Fruit fly (Drosophila melanogaster) whole organism, wandering third instar larva: Measurements from ENCODE around the gene CG14075.

Source experiments
- CG32264 ChIP-seq: fragments of 200-800 bp; sonication (Bioruptor generic); optimal IDR thresholded peaks from 2 replicates; lab custom pipeline; 2016; ENCODE audit warnings: missing biosample characterization, missing genetic modification characterization
- CG9705 ChIP-seq: fragments of 200-800 bp; sonication (Bioruptor generic); optimal IDR thresholded peaks from 2 replicates; lab custom pipeline; 2018; ENCODE audit warnings: missing biosample characterization, mild to moderate bottlenecking, missing genetic modification characterization
- CrebA ChIP-seq: fragments of 200-800 bp; sonication (Bioruptor generic); optimal IDR thresholded peaks from 2 replicates; lab custom pipeline; 2016; ENCODE audit warnings: missing biosample characterization, mild to moderate bottlenecking, missing genetic modification characterization, borderline replicate concordance
- Dfd ChIP-seq: fragments of >200 bp; optimal IDR thresholded peaks from 2 replicates; lab custom pipeline; 2017; ENCODE audit warnings: missing biosample characterization, missing genetic modification characterization
- Dif ChIP-seq: fragments of 200-275, 200-300 bp; sonication (Bioruptor generic); optimal IDR thresholded peaks from 2 replicates; lab custom pipeline; 2018; ENCODE audit warnings: missing biosample characterization, missing genetic modification characterization; ENCODE audit not compliant: partially characterized antibody
- GATAd ChIP-seq: sonication (Bioruptor generic); optimal IDR thresholded peaks from 2 replicates; lab custom pipeline; 2016; ENCODE audit warnings: missing biosample characterization, missing genetic modification characterization
- HLH106 ChIP-seq: fragments of 200-800 bp; optimal IDR thresholded peaks from 3 replicates; lab custom pipeline; 2019; ENCODE audit warnings: missing biosample characterization, mild to moderate bottlenecking, missing genetic modification characterization, moderate library complexity
- Hnf4 ChIP-seq: fragments of 200-800 bp; sonication (Bioruptor generic); optimal IDR thresholded peaks from 2 replicates; lab custom pipeline; 2016; ENCODE audit warnings: missing biosample characterization, mild to moderate bottlenecking, missing genetic modification characterization
- Jra ChIP-seq: sonication (Bioruptor generic); optimal IDR thresholded peaks from 2 replicates; lab custom pipeline; 2016; ENCODE audit warnings: missing biosample characterization, missing genetic modification characterization
- Mio ChIP-seq: sonication (Bioruptor generic); optimal IDR thresholded peaks from 2 replicates; lab custom pipeline; 2016; ENCODE audit warnings: missing biosample characterization, missing genetic modification characterization
- Myc ChIP-seq: fragments of >200 bp; optimal IDR thresholded peaks from 2 replicates; lab custom pipeline; 2017
- N ChIP-seq: fragments of >200 bp; optimal IDR thresholded peaks from 2 replicates; lab custom pipeline; 2018; ENCODE audit warnings: missing biosample characterization, missing external identifiers, missing genetic modification characterization
- OdsH ChIP-seq: fragments of 200-800 bp; sonication (Bioruptor generic); optimal IDR thresholded peaks from 2 replicates; lab custom pipeline; 2016; ENCODE audit warnings: missing biosample characterization, mild to moderate bottlenecking, missing genetic modification characterization
- Rel ChIP-seq, 2 experiments: fragments of 200-800 bp; sonication (Bioruptor generic) in 1 of 2; optimal IDR thresholded peaks; 2 replicates in 1 of 2; 3 replicates in 1 of 2; lab custom pipeline; 2016 to 2019; ENCODE audit warnings: mild to moderate bottlenecking in 2 of 2, missing biosample characterization in 2 of 2, missing genetic modification characterization in 2 of 2, moderate library complexity in 1 of 2
- Sp1 ChIP-seq: fragments of 200-800 bp; sonication (Bioruptor generic); optimal IDR thresholded peaks from 3 replicates; lab custom pipeline; 2019; ENCODE audit warnings: missing biosample characterization, mild to moderate bottlenecking, missing genetic modification characterization, moderate library complexity
- br ChIP-seq: fragments of 200-800 bp; sonication (Bioruptor generic); optimal IDR thresholded peaks from 2 replicates; lab custom pipeline; 2016; ENCODE audit warnings: missing biosample characterization, missing genetic modification characterization
- brk ChIP-seq: fragments of 200-800 bp; sonication (Bioruptor generic); optimal IDR thresholded peaks from 2 replicates; lab custom pipeline; 2016; ENCODE audit warnings: missing biosample characterization, mild to moderate bottlenecking, missing genetic modification characterization
- dmrt93B ChIP-seq: fragments of 200-800 bp; sonication (Bioruptor generic); optimal IDR thresholded peaks from 2 replicates; lab custom pipeline; 2018; ENCODE audit warnings: missing biosample characterization, mild to moderate bottlenecking, missing genetic modification characterization
- dsf ChIP-seq: sonication (Bioruptor generic); optimal IDR thresholded peaks from 2 replicates; lab custom pipeline; 2016; ENCODE audit warnings: missing biosample characterization, missing genetic modification characterization, borderline replicate concordance
- ey ChIP-seq: fragments of 200-800 bp; sonication (Bioruptor generic); optimal IDR thresholded peaks from 2 replicates; lab custom pipeline; 2016; ENCODE audit warnings: missing biosample characterization, missing genetic modification characterization
- foxo ChIP-seq, 2 experiments: fragments of 200-800 bp; sonication (Bioruptor generic); optimal IDR thresholded peaks; 2 replicates in 1 of 2; 3 replicates in 1 of 2; lab custom pipeline; 2016 to 2017; ENCODE audit warnings: missing biosample characterization in 2 of 2, missing genetic modification characterization in 2 of 2
- fru ChIP-seq: fragments of 200-800 bp; sonication (Bioruptor generic); optimal IDR thresholded peaks from 3 replicates; lab custom pipeline; 2016; ENCODE audit warnings: missing biosample characterization, mild to moderate bottlenecking, missing genetic modification characterization
- h ChIP-seq: fragments of 200-800 bp; sonication (Bioruptor generic); optimal IDR thresholded peaks from 3 replicates; lab custom pipeline; 2016; ENCODE audit warnings: missing biosample characterization, mild to moderate bottlenecking, missing genetic modification characterization
- jim ChIP-seq: fragments of 175-275, 200-325 bp; sonication (Bioruptor generic); optimal IDR thresholded peaks from 2 replicates; lab custom pipeline; 2016; ENCODE audit warnings: missing biosample characterization, mild to moderate bottlenecking, missing genetic modification characterization
- lola ChIP-seq: fragments of >200 bp; optimal IDR thresholded peaks from 2 replicates; lab custom pipeline; 2017; ENCODE audit warnings: missing biosample characterization, missing genetic modification characterization
- pan ChIP-seq: fragments of >200 bp; optimal IDR thresholded peaks from 2 replicates; lab custom pipeline; 2017
- psq ChIP-seq: fragments of 200-800 bp; sonication (Bioruptor generic); optimal IDR thresholded peaks from 3 replicates; lab custom pipeline; 2017; ENCODE audit warnings: missing biosample characterization, mild to moderate bottlenecking, missing genetic modification characterization, moderate library complexity
- rgr ChIP-seq: fragments of 200-800 bp; sonication (Bioruptor generic); optimal IDR thresholded peaks from 3 replicates; lab custom pipeline; 2016; ENCODE audit warnings: missing biosample characterization, mild to moderate bottlenecking, missing genetic modification characterization
- sage ChIP-seq: fragments of 200-800 bp; sonication (Bioruptor generic); optimal IDR thresholded peaks from 2 replicates; lab custom pipeline; 2016; ENCODE audit warnings: missing biosample characterization, mild to moderate bottlenecking, missing genetic modification characterization
- sv ChIP-seq: fragments of 200-800 bp; sonication (Bioruptor generic); optimal IDR thresholded peaks from 3 replicates; lab custom pipeline; 2016; ENCODE audit warnings: missing biosample characterization, missing genetic modification characterization
- tai ChIP-seq: sonication (Bioruptor generic); optimal IDR thresholded peaks from 2 replicates; lab custom pipeline; 2016; ENCODE audit warnings: missing biosample characterization, missing genetic modification characterization
- usp ChIP-seq: fragments of >200 bp; optimal IDR thresholded peaks from 2 replicates; lab custom pipeline; 2017; ENCODE audit warnings: missing biosample characterization, missing genetic modification characterization
- woc ChIP-seq: sonication (Bioruptor generic); optimal IDR thresholded peaks from 2 replicates; lab custom pipeline; 2016; ENCODE audit warnings: missing biosample characterization, mild to moderate bottlenecking, missing genetic modification characterization

Gene CG14075

DNA sequence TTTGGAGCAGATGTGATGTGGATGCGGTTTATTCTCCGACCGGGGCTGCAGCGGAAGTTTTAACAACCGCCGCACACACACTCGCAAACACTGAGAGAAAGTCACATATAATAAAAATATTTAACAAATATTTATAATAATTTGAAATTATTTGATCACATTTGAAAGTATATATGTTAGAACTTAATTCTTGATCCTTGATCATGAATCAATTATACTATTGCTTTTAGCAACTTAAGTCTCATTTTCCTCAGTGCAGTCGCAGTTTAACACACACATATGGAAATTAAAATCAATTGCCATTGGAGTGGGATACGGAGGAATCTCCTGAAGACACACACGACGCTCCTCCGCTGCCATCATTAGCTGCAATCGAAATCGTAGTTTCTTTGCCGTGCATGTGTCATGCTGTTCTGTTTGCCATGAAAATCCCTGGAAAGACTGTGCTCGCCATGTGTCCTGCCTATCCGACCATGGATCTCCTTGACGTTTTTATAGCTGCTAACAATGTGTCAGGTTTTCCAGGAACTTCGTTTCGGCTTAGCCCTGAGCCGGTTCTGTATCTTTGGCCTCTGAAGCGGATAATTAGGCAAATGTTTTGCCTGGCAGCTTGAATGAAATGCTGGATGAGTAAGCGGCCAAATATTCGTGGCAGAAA lies 48.5 kb downstream of the CG14075 start:
- peak; percentile 80 for TF ChIP-seq HLH106 (tag; lab: Kevin White, UChicago)
- TF ChIP-seq GATAd: no peak
- no peak for TF ChIP-seq CG9705 (GFP tag; lab: Kevin White, UChicago)
- no peak for TF ChIP-seq dsf (GFP tag; lab: Kevin White, UChicago)
- peak; percentile 78 for TF ChIP-seq Sp1 (GFP tag; lab: Kevin White, UChicago)
- TF ChIP-seq Jra (GFP tag; lab: Kevin White, UChicago): no peak
- TF ChIP-seq OdsH: peak; percentile 59
- peak in 1 of 2 experiments; percentile 74 for TF ChIP-seq foxo (GFP tag; optimal IDR thresholded peaks at IDR 0.05; lab: Kevin White, UChicago)
- no peak for TF ChIP-seq pan (lab: Kevin White, UChicago)
- TF ChIP-seq rgr (GFP tag; lab: Kevin White, UChicago): peak; percentile 75
- no peak for TF ChIP-seq Myc (lab: Kevin White, UChicago)
- TF ChIP-seq psq (GFP tag; lab: Kevin White, UChicago): peak; percentile 76
- TF ChIP-seq br: peak; percentile 30
- peak; percentile 64 for TF ChIP-seq h (GFP tag; lab: Kevin White, UChicago)
- peak; percentile 4 for TF ChIP-seq woc (GFP tag; lab: Kevin White, UChicago)
- TF ChIP-seq jim (GFP tag; lab: Kevin White, UChicago): no peak
- TF ChIP-seq CrebA (GFP tag; lab: Kevin White, UChicago): no peak
- no peak for TF ChIP-seq lola (GFP tag; lab: Kevin White, UChicago)
- peak; percentile 28 for TF ChIP-seq dmrt93B (GFP tag; lab: Kevin White, UChicago)
- no peak for TF ChIP-seq usp
- no peak for TF ChIP-seq tai (GFP tag; lab: Kevin White, UChicago)
- TF ChIP-seq sage (GFP tag; lab: Kevin White, UChicago): peak; percentile 58
- no peak for TF ChIP-seq ey
- peak; percentile 33 for TF ChIP-seq brk (GFP tag; lab: Kevin White, UChicago)
- TF ChIP-seq Rel (GFP tag; optimal IDR thresholded peaks at IDR 0.05; lab: Kevin White, UChicago): peak; percentile 42
- peak; percentile 44 for TF ChIP-seq Rel (tag; optimal IDR thresholded peaks at IDR 0.05; lab: Kevin White, UChicago)
- peak; percentile 34 for TF ChIP-seq Hnf4 (GFP tag; lab: Kevin White, UChicago)
- no peak for TF ChIP-seq Mio
- no peak for TF ChIP-seq CG32264 (GFP tag; lab: Kevin White, UChicago)
- TF ChIP-seq fru (GFP tag; lab: Kevin White, UChicago): peak; percentile 46
- no peak for TF ChIP-seq sv (GFP tag; lab: Kevin White, UChicago)
- TF ChIP-seq Dif (GFP tag; lab: Kevin White, UChicago): no peak
- no peak for TF ChIP-seq Dfd (GFP tag; lab: Kevin White, UChicago)
- no peak for TF ChIP-seq N (GFP tag; lab: Kevin White, UChicago)
